Fruit fly (Drosophila melanogaster): ENCODE data around the gene CG9701.

CG9701 gene

DNA sequence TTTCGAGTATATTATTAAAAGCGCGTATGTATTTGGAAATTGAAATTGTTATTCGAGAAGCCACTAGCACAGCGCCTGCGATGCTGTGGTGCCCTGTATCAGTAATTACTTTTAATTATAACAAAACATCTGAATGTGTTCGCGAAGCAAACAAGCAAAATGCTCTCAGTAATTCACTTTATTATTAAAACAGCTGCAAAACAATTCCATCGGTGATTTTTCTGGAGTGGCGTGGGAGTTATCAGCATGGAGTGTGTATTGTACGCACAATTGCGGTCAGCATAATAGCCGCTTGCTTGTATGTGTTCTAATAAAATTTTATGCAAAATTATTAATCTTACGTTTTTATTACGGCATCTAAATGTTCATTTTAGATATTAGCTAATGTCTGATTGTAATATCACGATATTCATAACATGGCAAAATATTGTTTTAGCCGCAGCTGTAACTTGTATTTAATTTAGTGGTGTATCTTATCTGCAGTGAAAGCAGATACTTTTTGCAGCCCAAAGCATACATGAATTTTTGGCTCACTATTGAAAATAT, 48.9 kb downstream of the CG9701 start:
- TF ChIP-seq CG8924 (tag; optimal IDR thresholded peaks at IDR 0.05) (peak; percentile 77), CG3065 (GFP tag; optimal IDR thresholded peaks at IDR 0.05) (no peak), chm (GFP tag; IDR thresholded peaks at IDR 0.05) (peak; percentile 78), pum (GFP tag; optimal IDR thresholded peaks at IDR 0.05) (peak; percentile 62), lab (GFP tag; optimal IDR thresholded peaks at IDR 0.05) (no peak), Opbp (GFP tag; IDR thresholded peaks at IDR 0.05; ENCODE audit: partially characterized antibody) (no peak), CoRest (tag; optimal IDR thresholded peaks at IDR 0.05) (peak; percentile 67), CG1024 (GFP tag; IDR thresholded peaks at IDR 0.05) (peak; percentile 58), scrt (GFP tag; optimal IDR thresholded peaks at IDR 0.05) (no peak), CG17802 (tag; optimal IDR thresholded peaks at IDR 0.05) (peak; percentile 43), CG4282 (GFP tag; optimal IDR thresholded peaks at IDR 0.05) (no peak), hb (GFP tag; IDR thresholded peaks at IDR 0.05; ENCODE audit: partially characterized antibody) (no peak), pnt (GFP tag; optimal IDR thresholded peaks at IDR 0.05) (peak; percentile 47), sens (GFP tag) (peak; percentile 98), CG9437 (GFP tag; optimal IDR thresholded peaks at IDR 0.05) (peak; percentile 27), CG7928 (GFP tag; optimal IDR thresholded peaks at IDR 0.05) (no peak), al (GFP tag; IDR thresholded peaks at IDR 0.05) (0 out of 2 replicates have a peak, but pooled peaks have one; percentile 26), Dll (GFP tag; IDR thresholded peaks at IDR 0.05; ENCODE audit: partially characterized antibody) (no peak), wor (GFP tag; IDR thresholded peaks at IDR 0.05) (peak; percentile 38; the same call in 1 of the 2 replicates), CG10654 (GFP tag; optimal IDR thresholded peaks at IDR 0.05) (peak; percentile 48), trem (tag; optimal IDR thresholded peaks at IDR 0.05) (peak; percentile 68), Lpt (GFP tag; optimal IDR thresholded peaks at IDR 0.05) (no peak), gem (tag; optimal IDR thresholded peaks at IDR 0.05) (peak; percentile 87), CG7556 (GFP tag; optimal IDR thresholded peaks at IDR 0.05) (peak; percentile 75), CG12155 (GFP tag; optimal IDR thresholded peaks at IDR 0.05) (peak; percentile 55), CG8359 (GFP tag; optimal IDR thresholded peaks at IDR 0.05; ENCODE audit: borderline replicate concordance) (peak; percentile 57), CG11695 (GFP tag; IDR thresholded peaks at IDR 0.05) (peak; percentile 85), exex (tag; optimal IDR thresholded peaks at IDR 0.05) (no peak), ken (GFP tag; IDR thresholded peaks at IDR 0.05) (peak; percentile 75), Camta (GFP tag; optimal IDR thresholded peaks at IDR 0.05) (peak; percentile 45), da (GFP tag; optimal IDR thresholded peaks at IDR 0.05) (no peak), YL-1 (GFP tag; optimal IDR thresholded peaks at IDR 0.05) (no peak), CG2202 (tag; optimal IDR thresholded peaks at IDR 0.05) (peak; percentile 58), ara (GFP tag; IDR thresholded peaks at IDR 0.05) (peak; percentile 72; the same call in 1 of the 2 replicates), CG14710 (tag; optimal IDR thresholded peaks at IDR 0.05) (peak; percentile 59), h (optimal IDR thresholded peaks at IDR 0.05) (no peak), CG15696 (tag; optimal IDR thresholded peaks at IDR 0.05) (peak; percentile 29), CG30403 (GFP tag; optimal IDR thresholded peaks at IDR 0.05) (peak; percentile 71), Oli (tag; optimal IDR thresholded peaks at IDR 0.05) (peak; percentile 81), CG7372 (GFP tag; IDR thresholded peaks at IDR 0.05) (peak; percentile 34; the same call in 1 of the 2 replicates), CG2120 (GFP tag; optimal IDR thresholded peaks at IDR 0.05) (peak; percentile 60), emc (GFP tag; optimal IDR thresholded peaks at IDR 0.05) (no peak), CG7357 (GFP tag; IDR thresholded peaks at IDR 0.05) (peak; percentile 70; the same call in 1 of the 3 replicates), CG14965 (GFP tag; optimal IDR thresholded peaks at IDR 0.05; ENCODE audit: borderline replicate concordance) (no peak), tin (GFP tag; optimal IDR thresholded peaks at IDR 0.05) (peak; percentile 54), CG8290 (GFP tag; optimal IDR thresholded peaks at IDR 0.05) (peak; percentile 23), CG8290 (tag; optimal IDR thresholded peaks at IDR 0.05) (no peak), Dp (GFP tag; optimal IDR thresholded peaks at IDR 0.05) (no peak), gcm (GFP tag; optimal IDR thresholded peaks at IDR 0.05) (peak; percentile 37), CG9932 (GFP tag; IDR thresholded peaks at IDR 0.05) (0 out of 2 replicates have a peak, but pooled peaks have one; percentile 18), sisA (GFP tag; IDR thresholded peaks at IDR 0.05) (peak; percentile 67)
